Worm (Caenorhabditis elegans) whole organism, L4/young adult: ENCODE data around the gene T14G12.6.

Experiments
- W03F9.2 ChIP-seq: fragments of 150-350 bp; optimal IDR thresholded peaks from 2 replicates; lab custom pipeline; 2014; ENCODE audit warnings: missing biosample characterization, missing genetic modification characterization
- dao-5 ChIP-seq: sonication (generic microtip); optimal IDR thresholded peaks from 2 replicates; lab custom pipeline; 2016; ENCODE audit warnings: missing genotype, missing genetic modification characterization, moderate library complexity, missing compliant biosample characterization

ce11 chrX:3785111-3785808, 26.0 kb upstream of the T14G12.6 start:
- TF ChIP-seq dao-5 (tag; lab: Kevin White, UChicago), result no peak
- no peak for TF ChIP-seq W03F9.2 (tag; lab: Kevin White, UChicago)
